Fruit fly (Drosophila melanogaster): Measurements from ENCODE around the gene Sgs8.
A peak's percentile ranks its signal among the peaks of the same experiment; 100 is the strongest.

Gene Sgs8

dm6 chr3L:11539511-11540329 is 30.5 kb upstream of the Sgs8 start:
- TF ChIP-seq CG8478 (optimal IDR thresholded peaks at IDR 0.05) (no peak), CG13287 (GFP tag; IDR thresholded peaks at IDR 0.05; ENCODE audit: partially characterized antibody) (peak; percentile 46; the same call in 1 of the 2 replicates), E2f2 (GFP tag; IDR thresholded peaks at IDR 0.05) (no peak), CG4854 (GFP tag; optimal IDR thresholded peaks at IDR 0.05) (no peak), Awh (GFP tag; IDR thresholded peaks at IDR 0.05) (peak; percentile 58; the same call in 1 of the 2 replicates), Pdp1 (GFP tag; optimal IDR thresholded peaks at IDR 0.05) (peak in 1 of 2 experiments; percentile 72), Med (GFP tag) (peak; percentile 37), gfzf (GFP tag; optimal IDR thresholded peaks at IDR 0.05) (peak; percentile 7), sens (GFP tag) (peak; percentile 55), BtbVII (GFP tag; optimal IDR thresholded peaks at IDR 0.05) (no peak), Hmr (GFP tag; optimal IDR thresholded peaks at IDR 0.05) (no peak), abd-A (tag; optimal IDR thresholded peaks at IDR 0.05) (peak; percentile 57), tap (tag; optimal IDR thresholded peaks at IDR 0.05) (no peak), Hr51 (GFP tag; optimal IDR thresholded peaks at IDR 0.05) (no peak), Bdp1 (GFP tag; optimal IDR thresholded peaks at IDR 0.05) (no peak), CG8290 (GFP tag; optimal IDR thresholded peaks at IDR 0.05) (peak; percentile 15), CG8290 (tag; optimal IDR thresholded peaks at IDR 0.05) (no peak), sima (GFP tag; optimal IDR thresholded peaks at IDR 0.05) (no peak), chinmo (GFP tag; IDR thresholded peaks at IDR 0.05; ENCODE audit: partially characterized antibody) (0 out of 4 replicates have a peak, but pooled peaks have one; percentile 6), oc (tag; optimal IDR thresholded peaks at IDR 0.05) (peak; percentile 90), Dad (GFP tag; optimal IDR thresholded peaks at IDR 0.05) (no peak), sna (GFP tag; IDR thresholded peaks at IDR 0.05; ENCODE audit: partially characterized antibody) (0 out of 2 replicates have a peak, but pooled peaks have one; percentile 25), CG15073 (GFP tag; optimal IDR thresholded peaks at IDR 0.05) (no peak), btn (GFP tag; optimal IDR thresholded peaks at IDR 0.05) (no peak), CG6683 (GFP tag; optimal IDR thresholded peaks at IDR 0.05) (no peak), Atf-2 (GFP tag; optimal IDR thresholded peaks at IDR 0.05) (no peak), Mad (GFP tag; optimal IDR thresholded peaks at IDR 0.05) (no peak), nerfin-2 (GFP tag; IDR thresholded peaks at IDR 0.05; ENCODE audit: partially characterized antibody) (peak; percentile 22; the same call in 1 of the 2 replicates), CG17829 (tag; optimal IDR thresholded peaks at IDR 0.05) (no peak), vvl (GFP tag; IDR thresholded peaks at IDR 0.05) (peak; percentile 37; the same call in 1 of the 2 replicates), stwl (tag; optimal IDR thresholded peaks at IDR 0.05) (peak; percentile 98)

dm6 chr3L:11536767-11537419 is 27.7 kb upstream of the Sgs8 start:
- TF ChIP-seq Vsx1 (GFP tag; optimal IDR thresholded peaks at IDR 0.05) = peak; percentile 14
- TF ChIP-seq slp2 (GFP tag; optimal IDR thresholded peaks at IDR 0.05) = no peak
- TF ChIP-seq CG14014 (GFP tag; IDR thresholded peaks at IDR 0.05) = peak; percentile 25; the same call in 1 of the 2 replicates
- no peak for TF ChIP-seq Lpt (GFP tag; optimal IDR thresholded peaks at IDR 0.05)
- TF ChIP-seq CG17186 (GFP tag; optimal IDR thresholded peaks at IDR 0.05) = no peak
- TF ChIP-seq row (GFP tag; IDR thresholded peaks at IDR 0.05) = peak; percentile 17; the same call in 2 of the 3 replicates
- TF ChIP-seq maf-S (GFP tag; optimal IDR thresholded peaks at IDR 0.05) = no peak
- TF ChIP-seq unc-4 (GFP tag; IDR thresholded peaks at IDR 0.05; ENCODE audit: partially characterized antibody) = no peak
- TF ChIP-seq Usf (GFP tag; optimal IDR thresholded peaks at IDR 0.05) = no peak
- no peak for TF ChIP-seq luna (GFP tag; optimal IDR thresholded peaks at IDR 0.05)
- peak; percentile 47 for TF ChIP-seq NFAT (GFP tag; IDR thresholded peaks at IDR 0.05)
- no peak for TF ChIP-seq Dp (GFP tag; optimal IDR thresholded peaks at IDR 0.05)
- TF ChIP-seq CG9727 (GFP tag; optimal IDR thresholded peaks at IDR 0.05) = no peak
- peak; percentile 33 for TF ChIP-seq CG2120 (GFP tag; optimal IDR thresholded peaks at IDR 0.05)
- no peak for TF ChIP-seq Rx (GFP tag; IDR thresholded peaks at IDR 0.05)
- peak; percentile 77 for TF ChIP-seq Med (GFP tag)
- TF ChIP-seq cg (GFP tag; optimal IDR thresholded peaks at IDR 0.05) = peak; percentile 65
- no peak for TF ChIP-seq CG7963 (GFP tag; IDR thresholded peaks at IDR 0.05; ENCODE audit: partially characterized antibody)
- no peak for TF ChIP-seq Adf1 (GFP tag; IDR thresholded peaks at IDR 0.05)
